Fruit fly (Drosophila melanogaster) whole organism, adult: ENCODE results near the gene ect.
A peak's percentile ranks its signal among the peaks of the same experiment; 100 is the strongest.

ENCODE experiments used
- CG11617 ChIP-seq: fragments of 200-800 bp; sonication (Bioruptor generic); optimal IDR thresholded peaks from 2 replicates; lab custom pipeline; 2017; ENCODE audit warnings: mild to moderate bottlenecking, missing biosample characterization, missing genetic modification reagents, missing genetic modification characterization
- CG12768 ChIP-seq: fragments of 200-800 bp; sonication (Bioruptor generic); optimal IDR thresholded peaks from 2 replicates; lab custom pipeline; 2017; ENCODE audit warnings: missing biosample characterization, missing genetic modification characterization, mild to moderate bottlenecking, moderate library complexity, missing genetic modification reagents
- CG14711 ChIP-seq: fragments of 200-800 bp; sonication (Bioruptor generic); optimal IDR thresholded peaks from 2 replicates; lab custom pipeline; 2018; ENCODE audit warnings: missing biosample characterization, mild to moderate bottlenecking, missing genetic modification characterization, moderate library complexity
- CG1620 ChIP-seq: fragments of 200-800 bp; sonication (Bioruptor generic); optimal IDR thresholded peaks from 2 replicates; lab custom pipeline; 2016; ENCODE audit warnings: missing biosample characterization, missing genetic modification characterization
- CG33017 ChIP-seq: fragments of 200-800 bp; sonication (Bioruptor generic); optimal IDR thresholded peaks from 2 replicates; lab custom pipeline; 2018; ENCODE audit warnings: missing biosample characterization, mild to moderate bottlenecking, missing genetic modification characterization, moderate library complexity
- CG5204 ChIP-seq: fragments of 200-800 bp; sonication (Bioruptor generic); optimal IDR thresholded peaks from 2 replicates; lab custom pipeline; 2016; ENCODE audit warnings: missing biosample characterization, missing genetic modification characterization
- CG7045 ChIP-seq: fragments of 200-800 bp; sonication (Bioruptor generic); optimal IDR thresholded peaks from 2 replicates; lab custom pipeline; 2017; ENCODE audit warnings: missing biosample characterization, mild to moderate bottlenecking, missing genetic modification characterization
- CG7101 ChIP-seq: fragments of 200-800 bp; sonication (Bioruptor generic); optimal IDR thresholded peaks from 2 replicates; lab custom pipeline; 2018; ENCODE audit warnings: missing biosample characterization, mild to moderate bottlenecking, missing genetic modification characterization, moderate library complexity
- Clk ChIP-seq: fragments of 200-800 bp; sonication (Bioruptor generic); optimal IDR thresholded peaks from 2 replicates; lab custom pipeline; 2017; ENCODE audit warnings: missing biosample characterization, missing genetic modification characterization
- Crg-1 ChIP-seq: fragments of 200-800 bp; sonication (Bioruptor generic); optimal IDR thresholded peaks from 2 replicates; lab custom pipeline; 2016; ENCODE audit warnings: missing biosample characterization, missing genetic modification characterization
- Hr96 ChIP-seq: fragments of 200-800 bp; sonication (Bioruptor generic); optimal IDR thresholded peaks from 2 replicates; lab custom pipeline; 2016; ENCODE audit warnings: missing biosample characterization, missing genetic modification characterization
- Mnt ChIP-seq: fragments of 200-800 bp; sonication (Bioruptor generic); optimal IDR thresholded peaks from 2 replicates; lab custom pipeline; 2016; ENCODE audit warnings: missing biosample characterization, mild to moderate bottlenecking, missing genetic modification characterization
- bab1 ChIP-seq: fragments of 200-800 bp; sonication (Bioruptor generic); optimal IDR thresholded peaks from 3 replicates; lab custom pipeline; 2019; ENCODE audit warnings: missing biosample characterization, mild to moderate bottlenecking, missing genetic modification characterization, moderate library complexity
- cic ChIP-seq: fragments of 200-800 bp; sonication (Bioruptor generic); optimal IDR thresholded peaks from 2 replicates; lab custom pipeline; 2017; ENCODE audit warnings: missing biosample characterization, mild to moderate bottlenecking, missing genetic modification characterization, moderate library complexity
- cnc ChIP-seq, 2 experiments: fragments of >200 bp; optimal IDR thresholded peaks; 2 replicates each; lab custom pipeline; 2017
- kay ChIP-seq: fragments of 200-800 bp; sonication (Bioruptor generic); peaks from one replicate; lab custom pipeline; 2016; ENCODE audit warnings: missing biosample characterization, missing genetic modification characterization, borderline replicate concordance
- ovo ChIP-seq: fragments of 200-800 bp; sonication (Bioruptor generic); optimal IDR thresholded peaks from 2 replicates; lab custom pipeline; 2016; ENCODE audit warnings: missing biosample characterization, missing genetic modification characterization
- pad ChIP-seq: fragments of 200-800 bp; sonication (Bioruptor generic); optimal IDR thresholded peaks from 3 replicates; lab custom pipeline; 2017; ENCODE audit warnings: missing biosample characterization, missing genetic modification characterization, mild to moderate bottlenecking, moderate library complexity, missing genetic modification reagents
- tj ChIP-seq: fragments of 200-800 bp; sonication (Bioruptor generic); optimal IDR thresholded peaks from 3 replicates; lab custom pipeline; 2017; ENCODE audit warnings: missing biosample characterization, mild to moderate bottlenecking, missing genetic modification characterization, moderate library complexity
- toe ChIP-seq: fragments of 200-800 bp; sonication (Bioruptor generic); optimal IDR thresholded peaks from 2 replicates; lab custom pipeline; 2016; ENCODE audit warnings: missing biosample characterization, missing genetic modification characterization

ect gene

dm6 chr3L:10201655-10202054 lies at the start of gene ect:
Gene ect (minus strand): TSS chr3L:10201837.
- TF ChIP-seq toe (GFP tag; lab: Kevin White, UChicago) (no peak), CG11617 (no peak), CG7045 (GFP tag; lab: Kevin White, UChicago) (no peak), CG33017 (no peak), ovo (GFP tag; lab: Kevin White, UChicago) (no peak), tj (GFP tag; lab: Kevin White, UChicago) (no peak), Hr96 (GFP tag; lab: Kevin White, UChicago) (no peak), Mnt (GFP tag; lab: Kevin White, UChicago) (no peak), pad (no peak), cic (GFP tag; lab: Kevin White, UChicago) (no peak), Crg-1 (GFP tag; lab: Kevin White, UChicago) (no peak), CG1620 (GFP tag; lab: Kevin White, UChicago) (no peak), bab1 (no peak), cnc (optimal IDR thresholded peaks at IDR 0.05; lab: Kevin White, UChicago) (no peak), CG14711 (no peak), CG5204 (GFP tag; lab: Kevin White, UChicago) (no peak), kay (GFP tag; lab: Kevin White, UChicago) (no peak), Clk (no peak), CG12768 (GFP tag; lab: Kevin White, UChicago) (no peak)

- no peak for TF ChIP-seq Hr96 (GFP tag; lab: Kevin White, UChicago)
- TF ChIP-seq pad, result no peak
- TF ChIP-seq CG14711, result no peak
- no peak for TF ChIP-seq cnc (optimal IDR thresholded peaks at IDR 0.05; lab: Kevin White, UChicago)
These were observed 48.2 kb upstream of the ect start for dm6 chr3L:10249836-10250235.

- TF ChIP-seq CG14711 (no peak), cnc (optimal IDR thresholded peaks at IDR 0.05; lab: Kevin White, UChicago) (no peak), CG12768 (GFP tag; lab: Kevin White, UChicago) (no peak), CG5204 (GFP tag; lab: Kevin White, UChicago) (no peak), Clk (no peak), Hr96 (GFP tag; lab: Kevin White, UChicago) (no peak), toe (GFP tag; lab: Kevin White, UChicago) (no peak), bab1 (no peak), CG33017 (no peak), kay (GFP tag; lab: Kevin White, UChicago) (no peak), CG1620 (GFP tag; lab: Kevin White, UChicago) (no peak), Mnt (GFP tag; lab: Kevin White, UChicago) (no peak)
These were observed 45.9 kb upstream of the ect start for dm6 chr3L:10247579-10247978.

dm6 chr3L:10247121-10247520 lies 45.5 kb upstream of the ect start:
- no peak for TF ChIP-seq bab1
- no peak for TF ChIP-seq CG14711
- no peak for TF ChIP-seq toe (GFP tag; lab: Kevin White, UChicago)
- TF ChIP-seq Crg-1 (GFP tag; lab: Kevin White, UChicago), result no peak
- TF ChIP-seq CG1620 (GFP tag; lab: Kevin White, UChicago), result no peak
- TF ChIP-seq CG5204 (GFP tag; lab: Kevin White, UChicago), result no peak
- TF ChIP-seq cnc (optimal IDR thresholded peaks at IDR 0.05; lab: Kevin White, UChicago), result no peak
- no peak for TF ChIP-seq pad
- TF ChIP-seq CG11617, result no peak
- TF ChIP-seq CG7045 (GFP tag; lab: Kevin White, UChicago), result no peak
- no peak for TF ChIP-seq Mnt (GFP tag; lab: Kevin White, UChicago)
- TF ChIP-seq CG7101, result no peak
- no peak for TF ChIP-seq CG12768 (GFP tag; lab: Kevin White, UChicago)
- no peak for TF ChIP-seq kay (GFP tag; lab: Kevin White, UChicago)
- no peak for TF ChIP-seq Clk
- no peak for TF ChIP-seq Hr96 (GFP tag; lab: Kevin White, UChicago)
- TF ChIP-seq ovo (GFP tag; lab: Kevin White, UChicago), result no peak
- no peak for TF ChIP-seq cic (GFP tag; lab: Kevin White, UChicago)

- TF ChIP-seq CG11617 (no peak), pad (peak; percentile 97), CG14711 (no peak)
These were observed 44.7 kb upstream of the ect start for dm6 chr3L:10246226-10246778.

- no peak for TF ChIP-seq cic (GFP tag; lab: Kevin White, UChicago)
- TF ChIP-seq toe (GFP tag; lab: Kevin White, UChicago), result no peak
- no peak for TF ChIP-seq bab1
- no peak for TF ChIP-seq kay (GFP tag; lab: Kevin White, UChicago)
- TF ChIP-seq cnc (optimal IDR thresholded peaks at IDR 0.05; lab: Kevin White, UChicago), result no peak
- TF ChIP-seq pad, result no peak
- TF ChIP-seq CG5204 (GFP tag; lab: Kevin White, UChicago), result no peak
- TF ChIP-seq CG7045 (GFP tag; lab: Kevin White, UChicago), result no peak
- no peak for TF ChIP-seq Clk
- TF ChIP-seq CG33017, result no peak
- no peak for TF ChIP-seq Hr96 (GFP tag; lab: Kevin White, UChicago)
- no peak for TF ChIP-seq CG11617
These were observed 43.0 kb upstream of the ect start, which contains the start of gene Or67c for dm6 chr3L:10244606-10245005. Gene Or67c (minus strand): TSS chr3L:10244706.

- TF ChIP-seq pad (no peak), Hr96 (GFP tag; lab: Kevin White, UChicago) (no peak), CG5204 (GFP tag; lab: Kevin White, UChicago) (no peak), CG14711 (no peak), CG1620 (GFP tag; lab: Kevin White, UChicago) (no peak), CG12768 (GFP tag; lab: Kevin White, UChicago) (no peak), cnc (optimal IDR thresholded peaks at IDR 0.05; lab: Kevin White, UChicago) (no peak), Crg-1 (GFP tag; lab: Kevin White, UChicago) (no peak), ovo (GFP tag; lab: Kevin White, UChicago) (no peak)
These were observed 40.6 kb upstream of the ect start for dm6 chr3L:10242243-10242642.
